Worm (Caenorhabditis elegans): ENCODE measurements around the gene F57A8.7.

ce11 chrV:10105412-10105811 is 29.9 kb downstream of the F57A8.7 start, which contains the start of gene C08B6.2:
- TF ChIP-seq Y22D7AL.16 (tag; optimal IDR thresholded peaks at IDR 0.05) = no peak
- no peak for TF ChIP-seq nhr-11 (tag; optimal IDR thresholded peaks at IDR 0.05)
- TF ChIP-seq rnt-1 (tag; optimal IDR thresholded peaks at IDR 0.05) = no peak
- no peak for TF ChIP-seq npax-4 (tag; optimal IDR thresholded peaks at IDR 0.05)
- TF ChIP-seq ama-1 (optimal IDR thresholded peaks at IDR 0.05) = no peak
